Worm (Caenorhabditis elegans) whole organism, late embryonic: ENCODE measurements around the gene lpl-1.

Experiments
- F13H6.1 ChIP-seq: sonication (generic microtip); optimal IDR thresholded peaks from 2 replicates; lab custom pipeline; 2016; ENCODE audit warnings: missing genetic modification characterization, missing compliant biosample characterization
- elt-2 ChIP-seq: sonication (generic microtip); optimal IDR thresholded peaks from 2 replicates; lab custom pipeline; 2016; ENCODE audit warnings: missing genetic modification reagents, missing genetic modification characterization, missing compliant biosample characterization

DNA sequence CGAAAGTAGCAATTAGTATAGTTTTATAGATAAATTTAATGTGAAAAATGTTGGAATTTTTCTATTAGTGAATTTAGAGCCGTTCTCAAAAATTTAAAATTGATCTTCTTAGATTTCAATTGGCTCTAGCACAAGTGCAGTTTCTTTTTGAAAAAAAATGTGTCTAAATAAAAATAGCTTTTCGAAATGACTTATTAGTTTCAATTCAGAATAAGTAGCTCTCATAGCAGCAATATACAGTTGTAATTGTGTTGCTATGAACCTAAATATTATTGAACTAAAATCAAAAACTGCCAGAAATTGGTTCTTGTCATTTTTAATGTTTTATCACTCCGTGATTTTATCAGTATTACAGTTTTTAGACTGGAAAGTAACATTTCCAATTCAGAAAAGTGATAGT is 23.9 kb upstream of the lpl-1 start:
- no peak for TF ChIP-seq F13H6.1 (tag; lab: Kevin White, UChicago)
- no peak for TF ChIP-seq elt-2 (tag; lab: Kevin White, UChicago)
